Fruit fly (Drosophila melanogaster) whole organism, embryonic: ENCODE results near the gene CG15047.

Source experiments
- Asciz ChIP-seq: fragments of 200-800 bp; sonication (Bioruptor generic); optimal IDR thresholded peaks from 2 replicates; lab custom pipeline; 2017; ENCODE audit warnings: missing biosample characterization, mild to moderate bottlenecking, missing genetic modification characterization, missing genetic modification reagents
- Atf-2 ChIP-seq: fragments of 200-800 bp; sonication (Bioruptor generic); optimal IDR thresholded peaks from 2 replicates; lab custom pipeline; 2016; ENCODE audit warnings: missing biosample characterization, missing genetic modification characterization
- CG13894 ChIP-seq: fragments of 200-800 bp; sonication (Bioruptor generic); optimal IDR thresholded peaks from 3 replicates; lab custom pipeline; 2018; ENCODE audit warnings: missing biosample characterization, mild to moderate bottlenecking, missing genetic modification characterization, moderate library complexity
- CG15011 ChIP-seq: fragments of 200-800 bp; sonication (Bioruptor generic); optimal IDR thresholded peaks from 3 replicates; lab custom pipeline; 2018; ENCODE audit warnings: missing biosample characterization, mild to moderate bottlenecking, missing genetic modification characterization
- CG15073 ChIP-seq: fragments of 200-800 bp; sonication (Bioruptor generic); optimal IDR thresholded peaks from 2 replicates; lab custom pipeline; 2016; ENCODE audit warnings: missing biosample characterization, missing genetic modification characterization
- CG1529 ChIP-seq: fragments of 200-800 bp; sonication (Bioruptor generic); optimal IDR thresholded peaks from 3 replicates; lab custom pipeline; 2018; ENCODE audit warnings: missing biosample characterization, missing genetic modification characterization
- CG2116 ChIP-seq: fragments of 200-800 bp; sonication (Bioruptor generic); optimal IDR thresholded peaks from 3 replicates; lab custom pipeline; 2018; ENCODE audit warnings: missing biosample characterization, mild to moderate bottlenecking, missing genetic modification characterization
- CG2712 ChIP-seq: fragments of 200-800 bp; optimal IDR thresholded peaks from 3 replicates; lab custom pipeline; 2019; ENCODE audit warnings: missing biosample characterization, mild to moderate bottlenecking, missing genetic modification characterization, moderate library complexity
- CG2875 ChIP-seq: fragments of 200-800 bp; sonication (Bioruptor generic); optimal IDR thresholded peaks from 2 replicates; lab custom pipeline; 2017; ENCODE audit warnings: missing biosample characterization, mild to moderate bottlenecking, missing genetic modification characterization, missing genetic modification reagents
- CG34376 ChIP-seq: fragments of 200-800 bp; sonication (Bioruptor generic); optimal IDR thresholded peaks from 2 replicates; lab custom pipeline; 2018; ENCODE audit warnings: missing biosample characterization, mild to moderate bottlenecking, missing genetic modification characterization
- CG4404 ChIP-seq: fragments of 200-800 bp; sonication (Bioruptor generic); IDR thresholded peaks from 2 replicates; pipeline ENCODE4 v1.3.6; 2022; ENCODE audit warnings: missing biosample characterization, missing genetic modification characterization
- CG4424 ChIP-seq: fragments of 200-800 bp; sonication (Bioruptor generic); optimal IDR thresholded peaks from 3 replicates; lab custom pipeline; 2016; ENCODE audit warnings: missing biosample characterization, missing genetic modification characterization
- CG6683 ChIP-seq: fragments of 200-800 bp; sonication (Bioruptor generic); optimal IDR thresholded peaks from 2 replicates; lab custom pipeline; 2017; ENCODE audit warnings: missing biosample characterization, mild to moderate bottlenecking, missing genetic modification characterization, missing genetic modification reagents
- CG7786 ChIP-seq: fragments of 200-800 bp; sonication (Bioruptor generic); optimal IDR thresholded peaks from 2 replicates; lab custom pipeline; 2016; ENCODE audit warnings: missing biosample characterization, missing genetic modification characterization
- CG8290 ChIP-seq, 3 experiments: fragments of 200-800 bp; sonication (Bioruptor generic); optimal IDR thresholded peaks; 2 replicates each; lab custom pipeline; 2016 to 2019; ENCODE audit warnings: missing biosample characterization in 3 of 3, missing genetic modification characterization in 3 of 3, mild to moderate bottlenecking in 2 of 3, moderate library complexity in 1 of 3
- CG8944 ChIP-seq: fragments of 200-800 bp; sonication (Bioruptor generic); optimal IDR thresholded peaks from 3 replicates; lab custom pipeline; 2016; ENCODE audit warnings: missing biosample characterization, missing genetic modification characterization
- CG9215 ChIP-seq: fragments of 200-800 bp; sonication (Bioruptor generic); IDR thresholded peaks from 2 replicates; pipeline ENCODE4 v1.3.6; 2022; ENCODE audit warnings: missing biosample characterization, missing genetic modification characterization
- CG9727 ChIP-seq: fragments of 200-800 bp; sonication (Bioruptor generic); optimal IDR thresholded peaks from 3 replicates; lab custom pipeline; 2017; ENCODE audit warnings: missing biosample characterization, mild to moderate bottlenecking, missing genetic modification characterization
- Dll ChIP-seq: fragments of 200-800 bp; sonication (Bioruptor generic); IDR thresholded peaks from 4 replicates; pipeline ENCODE4 v1.3.6; 2022; ENCODE audit warnings: missing biosample characterization, missing genetic modification characterization; ENCODE audit not compliant: partially characterized antibody
- Dref ChIP-seq: fragments of 200-800 bp; sonication (Bioruptor generic); IDR thresholded peaks from 2 replicates; pipeline ENCODE4 v1.3.6; 2022; ENCODE audit warnings: missing biosample characterization, missing genetic modification characterization
- Gug ChIP-seq: fragments of 200-800 bp; sonication (Bioruptor generic); IDR thresholded peaks from 4 replicates; pipeline ENCODE4 v1.3.6; 2022; ENCODE audit warnings: missing biosample characterization, missing genetic modification characterization
- Hr39 ChIP-seq: fragments of >200 bp; optimal IDR thresholded peaks from 2 replicates; lab custom pipeline; 2017
- Meics ChIP-seq: fragments of 200-800 bp; sonication (Bioruptor generic); optimal IDR thresholded peaks from 2 replicates; lab custom pipeline; 2017; ENCODE audit warnings: missing biosample characterization, mild to moderate bottlenecking, missing genetic modification characterization
- Oli ChIP-seq: fragments of 200-800 bp; sonication (Bioruptor generic); optimal IDR thresholded peaks from 2 replicates; lab custom pipeline; 2018; ENCODE audit warnings: missing biosample characterization, mild to moderate bottlenecking, missing genetic modification characterization, moderate library complexity
- Sry-β ChIP-seq: fragments of 200-800 bp; sonication (Bioruptor generic); optimal IDR thresholded peaks from 2 replicates; lab custom pipeline; 2018; ENCODE audit warnings: missing biosample characterization, mild to moderate bottlenecking, missing genetic modification characterization, moderate library complexity
- Sry-δ ChIP-seq: fragments of 200-800 bp; sonication (Bioruptor generic); optimal IDR thresholded peaks from 2 replicates; lab custom pipeline; 2016; ENCODE audit warnings: missing biosample characterization, missing genetic modification characterization
- ara ChIP-seq: fragments of 200-800 bp; sonication (Bioruptor generic); IDR thresholded peaks from 2 replicates; pipeline ENCODE4 v1.3.6; 2022; ENCODE audit warnings: missing biosample characterization, missing genetic modification characterization
- ash1 ChIP-seq: fragments of 200-800 bp; sonication (Bioruptor generic); optimal IDR thresholded peaks from 2 replicates; lab custom pipeline; 2018; ENCODE audit warnings: missing biosample characterization, mild to moderate bottlenecking, missing genetic modification characterization
- bbx ChIP-seq: fragments of 200-800 bp; sonication (Bioruptor generic); IDR thresholded peaks from 2 replicates; pipeline ENCODE4 v1.3.6; 2022; ENCODE audit warnings: missing biosample characterization, missing genetic modification characterization; ENCODE audit not compliant: partially characterized antibody
- br ChIP-seq: fragments of >200 bp; optimal IDR thresholded peaks from 2 replicates; lab custom pipeline; 2017
- bsh ChIP-seq, 2 experiments: fragments of 200-800 bp; sonication (Bioruptor generic); optimal IDR thresholded peaks; 2 replicates each; lab custom pipeline; 2017 to 2018; ENCODE audit warnings: mild to moderate bottlenecking in 2 of 2, missing biosample characterization in 2 of 2, missing genetic modification characterization in 2 of 2, moderate library complexity in 1 of 2
- btn ChIP-seq: fragments of 200-800 bp; sonication (Bioruptor generic); optimal IDR thresholded peaks from 2 replicates; lab custom pipeline; 2016; ENCODE audit warnings: missing biosample characterization, missing genetic modification characterization
- cato ChIP-seq: fragments of 200-800 bp; sonication (Bioruptor generic); optimal IDR thresholded peaks from 2 replicates; lab custom pipeline; 2016; ENCODE audit warnings: missing biosample characterization, missing genetic modification characterization, borderline replicate concordance
- corto ChIP-seq: fragments of 200-800 bp; sonication (Bioruptor generic); optimal IDR thresholded peaks from 2 replicates; lab custom pipeline; 2016; ENCODE audit warnings: missing biosample characterization, mild to moderate bottlenecking, missing genetic modification characterization, moderate library complexity
- ewg ChIP-seq: fragments of 200-800 bp; sonication (Bioruptor generic); optimal IDR thresholded peaks from 3 replicates; lab custom pipeline; 2017; ENCODE audit warnings: mild to moderate bottlenecking, missing biosample characterization, missing genetic modification reagents, missing genetic modification characterization
- gsb-n ChIP-seq: fragments of 200-800 bp; sonication (Bioruptor generic); optimal IDR thresholded peaks from 3 replicates; lab custom pipeline; 2018; ENCODE audit warnings: missing biosample characterization, mild to moderate bottlenecking, missing genetic modification characterization
- hb ChIP-seq: fragments of 200-800 bp; sonication (Bioruptor generic); IDR thresholded peaks from 3 replicates; pipeline ENCODE4 v1.3.6; 2022; ENCODE audit warnings: missing biosample characterization, missing genetic modification characterization; ENCODE audit not compliant: partially characterized antibody
- jigr1 ChIP-seq: fragments of 200-800 bp; sonication (Bioruptor generic); IDR thresholded peaks from 3 replicates; pipeline ENCODE4 v1.3.6; 2022; ENCODE audit warnings: missing biosample characterization, missing genetic modification characterization
- mirr ChIP-seq: fragments of 200-800 bp; sonication (Bioruptor generic); optimal IDR thresholded peaks from 3 replicates; lab custom pipeline; 2018; ENCODE audit warnings: missing biosample characterization, mild to moderate bottlenecking, missing genetic modification characterization
- nerfin-2 ChIP-seq: fragments of 200-800 bp; sonication (Bioruptor generic); IDR thresholded peaks from 2 replicates; pipeline ENCODE4 v1.3.6; 2022; ENCODE audit warnings: missing biosample characterization, missing genetic modification characterization; ENCODE audit not compliant: partially characterized antibody
- pros ChIP-seq: fragments of 200-800 bp; sonication (Bioruptor generic); optimal IDR thresholded peaks from 3 replicates; lab custom pipeline; 2019; ENCODE audit warnings: missing biosample characterization, mild to moderate bottlenecking, missing genetic modification characterization, moderate library complexity
- psq ChIP-seq: fragments of 200-800 bp; sonication (Bioruptor generic); optimal IDR thresholded peaks from 2 replicates; lab custom pipeline; 2017; ENCODE audit warnings: missing biosample characterization, missing genetic modification characterization
- rib ChIP-seq: fragments of 200-800 bp; sonication (Bioruptor generic); IDR thresholded peaks from 2 replicates; pipeline ENCODE4 v1.3.6; 2022; ENCODE audit warnings: missing biosample characterization, missing genetic modification characterization
- sens-2 ChIP-seq: fragments of 200-800 bp; sonication (Bioruptor generic); IDR thresholded peaks from 2 replicates; pipeline ENCODE4 v1.3.6; 2022; ENCODE audit warnings: missing biosample characterization, missing genetic modification characterization
- sisA ChIP-seq: fragments of 200-800 bp; sonication (Bioruptor generic); IDR thresholded peaks from 2 replicates; pipeline ENCODE4 v1.3.6; 2022; ENCODE audit warnings: missing biosample characterization, missing genetic modification characterization
- sna ChIP-seq: fragments of 200-800 bp; sonication (Bioruptor generic); IDR thresholded peaks from 2 replicates; pipeline ENCODE4 v1.3.6; 2022; ENCODE audit warnings: missing biosample characterization, missing genetic modification characterization; ENCODE audit not compliant: partially characterized antibody
- ssp ChIP-seq: fragments of 200-800 bp; sonication (Bioruptor generic); IDR thresholded peaks from 2 replicates; pipeline ENCODE4 v1.3.6; 2022; ENCODE audit warnings: missing biosample characterization, missing genetic modification characterization
- vfl ChIP-seq: fragments of 200-800 bp; sonication (Bioruptor generic); optimal IDR thresholded peaks from 2 replicates; lab custom pipeline; 2016; ENCODE audit warnings: missing biosample characterization, missing genetic modification characterization
- zen ChIP-seq: fragments of 200-800 bp; sonication (Bioruptor generic); optimal IDR thresholded peaks from 3 replicates; lab custom pipeline; 2018; ENCODE audit warnings: missing biosample characterization, mild to moderate bottlenecking, missing genetic modification characterization, moderate library complexity
- zen2 ChIP-seq: fragments of 200-800 bp; sonication (Bioruptor generic); IDR thresholded peaks from 3 replicates; pipeline ENCODE4 v1.3.6; 2022; ENCODE audit warnings: missing biosample characterization, missing genetic modification characterization; ENCODE audit not compliant: partially characterized antibody

Gene CG15047

dm6 chrX:18565630-18566319 lies 37.3 kb downstream of the CG15047 start (continued):
- no peak for TF ChIP-seq CG15011 (GFP tag; lab: Kevin White, UChicago)
- no peak for TF ChIP-seq hb
- peak; percentile 20 for TF ChIP-seq gsb-n (tag; lab: Kevin White, UChicago)
- no peak for TF ChIP-seq zen
- TF ChIP-seq Dll (GFP tag; lab: Robert Waterston, UW) = peak; percentile 48; the same call in 3 of the 4 replicates
- no peak for TF ChIP-seq cato (GFP tag; lab: Kevin White, UChicago)
- TF ChIP-seq CG34376 = no peak
- no peak for TF ChIP-seq CG15073 (GFP tag; lab: Kevin White, UChicago)
- no peak for TF ChIP-seq sna (GFP tag; lab: Robert Waterston, UW)
- no peak for TF ChIP-seq Sry-δ (GFP tag; lab: Kevin White, UChicago)
- TF ChIP-seq pros (GFP tag; lab: Kevin White, UChicago) = no peak
- TF ChIP-seq sens-2 (GFP tag; lab: Robert Waterston, UW) = no peak
- no peak for TF ChIP-seq br
- no peak for TF ChIP-seq psq (GFP tag; lab: Kevin White, UChicago)
- TF ChIP-seq corto (GFP tag; lab: Kevin White, UChicago) = no peak
- no peak for TF ChIP-seq Gug
- no peak for TF ChIP-seq CG13894 (tag; lab: Kevin White, UChicago)
- no peak for TF ChIP-seq Asciz (GFP tag; lab: Kevin White, UChicago)
- no peak for TF ChIP-seq Hr39 (lab: Kevin White, UChicago)
- no peak for TF ChIP-seq ash1 (GFP tag; lab: Kevin White, UChicago)
- TF ChIP-seq nerfin-2 (GFP tag; lab: Robert Waterston, UW) = no peak
- no peak for TF ChIP-seq CG2712
- no peak for TF ChIP-seq jigr1
- TF ChIP-seq CG4424 (GFP tag; lab: Kevin White, UChicago) = no peak
- TF ChIP-seq Meics (GFP tag; lab: Kevin White, UChicago) = no peak
- TF ChIP-seq CG2116 (GFP tag; lab: Kevin White, UChicago) = no peak
- no peak for TF ChIP-seq ssp (GFP tag; lab: Robert Waterston, UW)
- TF ChIP-seq CG1529 = no peak
- TF ChIP-seq vfl (GFP tag; lab: Kevin White, UChicago) = no peak
- no peak for TF ChIP-seq Oli (tag; lab: Kevin White, UChicago)
- TF ChIP-seq CG9727 (GFP tag; lab: Kevin White, UChicago) = peak; percentile 4
- no peak for TF ChIP-seq CG8290 (GFP tag; optimal IDR thresholded peaks at IDR 0.05; lab: Kevin White, UChicago)
- no peak for TF ChIP-seq CG8290 (tag; optimal IDR thresholded peaks at IDR 0.05; lab: Kevin White, UChicago)
- TF ChIP-seq ara = no peak
- no peak for TF ChIP-seq CG2875
- TF ChIP-seq bbx (GFP tag; lab: Robert Waterston, UW) = no peak
- TF ChIP-seq btn = no peak
- TF ChIP-seq CG4404 = no peak
- no peak for TF ChIP-seq CG6683 (GFP tag; lab: Kevin White, UChicago)
- no peak for TF ChIP-seq CG7786 (GFP tag; lab: Kevin White, UChicago)
- TF ChIP-seq bsh (GFP tag; optimal IDR thresholded peaks at IDR 0.05; lab: Kevin White, UChicago) = peak in 1 of 2 experiments; percentile 28
- peak; percentile 28; the same call in 1 of the 2 replicates for TF ChIP-seq sisA
- no peak for TF ChIP-seq Dref (GFP tag; lab: Robert Waterston, UW)
- no peak for TF ChIP-seq ewg (GFP tag; lab: Kevin White, UChicago)
- no peak for TF ChIP-seq rib (GFP tag; lab: Robert Waterston, UW)
- TF ChIP-seq Atf-2 (GFP tag; lab: Kevin White, UChicago) = no peak
- no peak for TF ChIP-seq zen2 (GFP tag; lab: Robert Waterston, UW)
- TF ChIP-seq CG8944 (GFP tag; lab: Kevin White, UChicago) = no peak
- no peak for TF ChIP-seq mirr (GFP tag; lab: Kevin White, UChicago)
- no peak for TF ChIP-seq CG9215 (GFP tag; lab: Robert Waterston, UW)
- TF ChIP-seq Sry-β (GFP tag; lab: Kevin White, UChicago) = no peak
